Worm (Caenorhabditis elegans) whole organism, L1 larva: Measurements from ENCODE around the gene rpb-4.

ENCODE experiments used
- ama-1 ChIP-seq: fragments of 150-350 bp; optimal IDR thresholded peaks from 2 replicates; lab custom pipeline; 2014
- mab-9 ChIP-seq: fragments of 200-800 bp; sonication (Bioruptor generic); IDR thresholded peaks from 2 replicates; pipeline ENCODE4 v1.3.6; 2022; ENCODE audit warnings: missing genetic modification reagents, missing genetic modification characterization, missing compliant biosample characterization
- mep-1 ChIP-seq: fragments of 150-350 bp; optimal IDR thresholded peaks from 2 replicates; lab custom pipeline; 2014; ENCODE audit warnings: missing biosample characterization, missing genetic modification characterization

DNA sequence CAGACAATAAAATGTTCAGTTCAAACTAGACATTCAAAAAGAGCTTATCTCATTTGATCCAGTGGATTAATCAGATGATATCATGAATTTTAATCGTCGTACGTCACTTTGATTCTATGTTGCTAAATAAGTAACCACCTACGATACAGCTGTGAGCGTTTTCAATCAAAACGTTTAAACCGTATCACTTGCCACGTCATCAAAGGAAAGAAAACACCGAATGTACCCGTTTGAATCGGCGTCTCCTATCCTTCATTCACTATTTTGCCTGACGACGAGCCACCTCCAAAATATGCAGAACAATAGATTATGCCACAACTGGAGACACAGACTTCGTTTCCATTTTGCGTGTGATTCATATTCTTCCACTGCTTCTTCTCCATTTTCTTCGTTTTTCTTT lies 28.4 kb upstream of the rpb-4 start:
- TF ChIP-seq mep-1 (no peak), ama-1 (no peak), mab-9 (GFP tag; lab: Robert Waterston, UW) (no peak)
